Fruit fly (Drosophila melanogaster) whole organism, embryonic: ENCODE data around the gene Gr63a.

Experiments
- Bteb2 ChIP-seq: fragments of 200-800 bp; sonication (Bioruptor generic); optimal IDR thresholded peaks from 2 replicates; lab custom pipeline; 2016; ENCODE audit warnings: missing biosample characterization, missing genetic modification characterization
- CG10267 ChIP-seq: fragments of 200-800 bp; sonication (Bioruptor generic); optimal IDR thresholded peaks from 2 replicates; lab custom pipeline; 2018; ENCODE audit warnings: missing biosample characterization, mild to moderate bottlenecking, missing genetic modification characterization, moderate library complexity
- CG10462 ChIP-seq: fragments of 200-800 bp; sonication (Bioruptor generic); optimal IDR thresholded peaks from 2 replicates; lab custom pipeline; 2016; ENCODE audit warnings: missing biosample characterization, missing genetic modification characterization
- CG11504 ChIP-seq: fragments of 200-800 bp; sonication (Bioruptor generic); optimal IDR thresholded peaks from 3 replicates; lab custom pipeline; 2019; ENCODE audit warnings: missing biosample characterization, mild to moderate bottlenecking, missing genetic modification characterization, moderate library complexity
- CG13424 ChIP-seq: fragments of 200-800 bp; sonication (Bioruptor generic); optimal IDR thresholded peaks from 2 replicates; lab custom pipeline; 2019; ENCODE audit warnings: missing biosample characterization, mild to moderate bottlenecking, missing genetic modification characterization, moderate library complexity
- CG13894 ChIP-seq: fragments of 200-800 bp; sonication (Bioruptor generic); optimal IDR thresholded peaks from 3 replicates; lab custom pipeline; 2018; ENCODE audit warnings: missing biosample characterization, mild to moderate bottlenecking, missing genetic modification characterization, moderate library complexity
- CG17361 ChIP-seq: fragments of 200-800 bp; sonication (Bioruptor generic); IDR thresholded peaks from 3 replicates; pipeline ENCODE4 v1.3.6; 2022; ENCODE audit warnings: missing biosample characterization, missing genetic modification characterization
- CG17802 ChIP-seq: fragments of 200-800 bp; sonication (Bioruptor generic); optimal IDR thresholded peaks from 2 replicates; lab custom pipeline; 2018; ENCODE audit warnings: missing biosample characterization, mild to moderate bottlenecking, missing genetic modification characterization, moderate library complexity
- CG1792 ChIP-seq: fragments of 200-800 bp; sonication (Bioruptor generic); optimal IDR thresholded peaks from 2 replicates; lab custom pipeline; 2016; ENCODE audit warnings: missing biosample characterization, missing genetic modification characterization
- CG18619 ChIP-seq: fragments of 200-800 bp; sonication (Bioruptor generic); optimal IDR thresholded peaks from 3 replicates; lab custom pipeline; 2017; ENCODE audit warnings: missing biosample characterization, mild to moderate bottlenecking, missing genetic modification characterization
- CG30403 ChIP-seq: fragments of 200-800 bp; sonication (Bioruptor generic); optimal IDR thresholded peaks from 3 replicates; lab custom pipeline; 2016; ENCODE audit warnings: missing biosample characterization, missing genetic modification characterization
- CG30431 ChIP-seq: fragments of 200-800 bp; sonication (Bioruptor generic); optimal IDR thresholded peaks from 2 replicates; lab custom pipeline; 2017; ENCODE audit warnings: missing biosample characterization, missing genetic modification characterization
- CG3281 ChIP-seq: fragments of 200-800 bp; sonication (Bioruptor generic); optimal IDR thresholded peaks from 3 replicates; lab custom pipeline; 2017; ENCODE audit warnings: missing biosample characterization, mild to moderate bottlenecking, missing genetic modification characterization
- CG34224 ChIP-seq: fragments of 200-800 bp; sonication (Bioruptor generic); IDR thresholded peaks from 3 replicates; pipeline ENCODE4 v1.3.6; 2022; ENCODE audit warnings: missing biosample characterization, missing genetic modification characterization; ENCODE audit not compliant: partially characterized antibody
- CG34376 ChIP-seq: fragments of 200-800 bp; sonication (Bioruptor generic); optimal IDR thresholded peaks from 2 replicates; lab custom pipeline; 2018; ENCODE audit warnings: missing biosample characterization, mild to moderate bottlenecking, missing genetic modification characterization
- CG3995 ChIP-seq: fragments of 200-800 bp; sonication (Bioruptor generic); optimal IDR thresholded peaks from 3 replicates; lab custom pipeline; 2016; ENCODE audit warnings: missing biosample characterization, missing genetic modification characterization
- CG4424 ChIP-seq: fragments of 200-800 bp; sonication (Bioruptor generic); optimal IDR thresholded peaks from 3 replicates; lab custom pipeline; 2016; ENCODE audit warnings: missing biosample characterization, missing genetic modification characterization
- CG6689 ChIP-seq: fragments of 200-800 bp; sonication (Bioruptor generic); IDR thresholded peaks from 2 replicates; pipeline ENCODE4 v1.3.6; 2022; ENCODE audit warnings: missing biosample characterization, missing genetic modification characterization
- CG8924 ChIP-seq: fragments of 200-800 bp; optimal IDR thresholded peaks from 3 replicates; lab custom pipeline; 2019; ENCODE audit warnings: missing biosample characterization, mild to moderate bottlenecking, missing genetic modification characterization, moderate library complexity
- CkIIα-i1 ChIP-seq: fragments of 200-800 bp; sonication (Bioruptor generic); IDR thresholded peaks from 2 replicates; pipeline ENCODE4 v1.3.6; 2022; ENCODE audit warnings: missing biosample characterization, missing genetic modification characterization
- D19A ChIP-seq: fragments of 200-800 bp; optimal IDR thresholded peaks from 3 replicates; lab custom pipeline; 2019; ENCODE audit warnings: missing biosample characterization, mild to moderate bottlenecking, missing genetic modification characterization, moderate library complexity
- Dek ChIP-seq: fragments of 200-800 bp; sonication (Bioruptor generic); optimal IDR thresholded peaks from 3 replicates; lab custom pipeline; 2019; ENCODE audit warnings: missing biosample characterization, mild to moderate bottlenecking, missing genetic modification characterization, moderate library complexity
- Dip3 ChIP-seq: fragments of 200-800 bp; sonication (Bioruptor generic); optimal IDR thresholded peaks from 3 replicates; lab custom pipeline; 2016; ENCODE audit warnings: missing biosample characterization, missing genetic modification characterization
- Ets65A ChIP-seq: fragments of 200-800 bp; sonication (Bioruptor generic); peaks from one replicate; lab custom pipeline; 2016; ENCODE audit warnings: missing biosample characterization, missing genetic modification characterization
- Fer3 ChIP-seq: fragments of 200-800 bp; sonication (Bioruptor generic); optimal IDR thresholded peaks from 2 replicates; lab custom pipeline; 2018; ENCODE audit warnings: missing biosample characterization, mild to moderate bottlenecking, missing genetic modification characterization, moderate library complexity
- HLHmδ ChIP-seq: fragments of 200-800 bp; sonication (Bioruptor generic); optimal IDR thresholded peaks from 2 replicates; lab custom pipeline; 2018; ENCODE audit warnings: missing biosample characterization, mild to moderate bottlenecking, missing genetic modification characterization, moderate library complexity
- Kr ChIP-seq: fragments of 200-800 bp; sonication (Bioruptor generic); optimal IDR thresholded peaks from 2 replicates; lab custom pipeline; 2017; ENCODE audit warnings: missing biosample characterization, mild to moderate bottlenecking, missing genetic modification characterization
- Lhr ChIP-seq: fragments of 200-800 bp; sonication (Bioruptor generic); optimal IDR thresholded peaks from 3 replicates; lab custom pipeline; 2017; ENCODE audit warnings: mild to moderate bottlenecking, missing biosample characterization, missing genetic modification reagents, missing genetic modification characterization
- MBD-R2 ChIP-seq: fragments of 200-800 bp; sonication (Bioruptor generic); IDR thresholded peaks from 2 replicates; pipeline ENCODE4 v1.3.6; 2022; ENCODE audit warnings: missing biosample characterization, missing genetic modification characterization
- Med ChIP-seq: fragments of 200-800 bp; sonication (Bioruptor generic); peaks from one replicate; lab custom pipeline; 2016; ENCODE audit warnings: missing biosample characterization, missing genetic modification characterization, mild to moderate bottlenecking, inconsistent platforms, moderate library complexity
- Mrtf ChIP-seq: fragments of 200-800 bp; sonication (Bioruptor generic); IDR thresholded peaks from 3 replicates; pipeline ENCODE4 v1.3.6; 2022; ENCODE audit warnings: missing biosample characterization, missing genetic modification characterization
- Six4 ChIP-seq: fragments of 200-800 bp; sonication (Bioruptor generic); optimal IDR thresholded peaks from 2 replicates; lab custom pipeline; 2016; ENCODE audit warnings: missing biosample characterization, missing genetic modification characterization
- Sox100B ChIP-seq: fragments of 200-800 bp; sonication (Bioruptor generic); optimal IDR thresholded peaks from 3 replicates; lab custom pipeline; 2018; ENCODE audit warnings: missing biosample characterization, mild to moderate bottlenecking, missing genetic modification characterization
- aop ChIP-seq: fragments of 200-800 bp; sonication (Bioruptor generic); IDR thresholded peaks from 2 replicates; pipeline ENCODE4 v1.3.6; 2022; ENCODE audit warnings: missing biosample characterization, missing genetic modification characterization
- az2 ChIP-seq: fragments of 200-800 bp; sonication (Bioruptor generic); optimal IDR thresholded peaks from 3 replicates; lab custom pipeline; 2016; ENCODE audit warnings: missing biosample characterization, missing genetic modification characterization
- dpn ChIP-seq, 2 experiments: fragments of 200-800 bp; sonication (Bioruptor generic); optimal IDR thresholded peaks; 3 replicates each; lab custom pipeline; 2016; ENCODE audit warnings: missing biosample characterization in 2 of 2, missing genetic modification characterization in 2 of 2
- fru ChIP-seq: fragments of >200 bp; optimal IDR thresholded peaks from 2 replicates; lab custom pipeline; 2017
- fu2 ChIP-seq: fragments of 200-800 bp; sonication (Bioruptor generic); optimal IDR thresholded peaks from 2 replicates; lab custom pipeline; 2016; ENCODE audit warnings: missing biosample characterization, missing genetic modification characterization
- ken ChIP-seq: fragments of 200-800 bp; sonication (Bioruptor generic); IDR thresholded peaks from 3 replicates; pipeline ENCODE4 v1.3.6; 2022; ENCODE audit warnings: missing biosample characterization, missing genetic modification characterization
- lilli ChIP-seq: fragments of 200-800 bp; sonication (Bioruptor generic); optimal IDR thresholded peaks from 3 replicates; lab custom pipeline; 2016; ENCODE audit warnings: missing biosample characterization, missing genetic modification characterization
- nerfin-2 ChIP-seq: fragments of 200-800 bp; sonication (Bioruptor generic); IDR thresholded peaks from 2 replicates; pipeline ENCODE4 v1.3.6; 2022; ENCODE audit warnings: missing biosample characterization, missing genetic modification characterization; ENCODE audit not compliant: partially characterized antibody
- oc ChIP-seq: fragments of 200-800 bp; sonication (Bioruptor generic); optimal IDR thresholded peaks from 2 replicates; lab custom pipeline; 2018; ENCODE audit warnings: missing biosample characterization, mild to moderate bottlenecking, missing genetic modification characterization, moderate library complexity
- pan ChIP-seq, 4 experiments: fragments of >200 bp in 3 of 4; fragments of 200-800 bp in 1 of 4; sonication (Bioruptor generic) in 1 of 4; optimal IDR thresholded peaks in 3 of 4; IDR thresholded peaks in 1 of 4; 2 replicates each; pipeline versions ENCODE4 v1.3.6 to Lab custom; 2017 to 2022; ENCODE audit warnings: missing biosample characterization in 2 of 4, missing genetic modification characterization in 2 of 4, mixed read lengths in 1 of 4
- repo ChIP-seq: fragments of 200-800 bp; sonication (Bioruptor generic); optimal IDR thresholded peaks from 2 replicates; lab custom pipeline; 2016; ENCODE audit warnings: missing biosample characterization, missing genetic modification characterization
- sens ChIP-seq: fragments of 200-800 bp; sonication (Bioruptor generic); peaks from one replicate; lab custom pipeline; 2016; ENCODE audit warnings: missing biosample characterization, missing genetic modification characterization
- seq ChIP-seq: fragments of 200-800 bp; sonication (Bioruptor generic); IDR thresholded peaks from 2 replicates; pipeline ENCODE4 v1.3.6; 2022; ENCODE audit warnings: missing biosample characterization, missing genetic modification characterization
- sima ChIP-seq: fragments of 200-800 bp; sonication (Bioruptor generic); optimal IDR thresholded peaks from 2 replicates; lab custom pipeline; 2016; ENCODE audit warnings: missing biosample characterization, missing genetic modification characterization
- so ChIP-seq: fragments of 200-800 bp; sonication (Bioruptor generic); IDR thresholded peaks from 3 replicates; pipeline ENCODE4 v1.3.6; 2022; ENCODE audit warnings: missing biosample characterization, missing genetic modification characterization
- tll ChIP-seq, 2 experiments: fragments of 200-800 bp in 1 of 2; fragments of >200 bp in 1 of 2; sonication (Bioruptor generic) in 1 of 2; optimal IDR thresholded peaks; 2 replicates each; lab custom pipeline; 2017 to 2019; ENCODE audit warnings: missing biosample characterization in 2 of 2, missing genetic modification characterization in 2 of 2, mild to moderate bottlenecking in 1 of 2, moderate library complexity in 1 of 2
- z ChIP-seq: fragments of 200-800 bp; sonication (Bioruptor generic); IDR thresholded peaks from 3 replicates; pipeline ENCODE4 v1.3.6; 2022; ENCODE audit warnings: missing biosample characterization, missing genetic modification characterization

Gr63a gene

dm6 chr3L:3855194-3855980, 41.0 kb downstream of the Gr63a start (continued):
- no peak for TF ChIP-seq MBD-R2 (GFP tag; lab: Robert Waterston, UW)
- peak; percentile 58 for TF ChIP-seq Sox100B (GFP tag; lab: Kevin White, UChicago)
- TF ChIP-seq nerfin-2, result no peak
- no peak for TF ChIP-seq CG34224
- peak; percentile 69 for TF ChIP-seq az2 (GFP tag; lab: Kevin White, UChicago)
- peak; percentile 50; the same call in 1 of the 2 replicates for TF ChIP-seq seq
- TF ChIP-seq repo (GFP tag; lab: Kevin White, UChicago), result no peak
- peak in 1 of 2 experiments; percentile 28 for TF ChIP-seq dpn (GFP tag; optimal IDR thresholded peaks at IDR 0.05; lab: Kevin White, UChicago)
- peak; percentile 39 for TF ChIP-seq Med (GFP tag; lab: Kevin White, UChicago)
- no peak for TF ChIP-seq aop (GFP tag; lab: Robert Waterston, UW)
- TF ChIP-seq pan (optimal IDR thresholded peaks at IDR 0.05; lab: Kevin White, UChicago), result no peak
- no peak for TF ChIP-seq pan (GFP tag; optimal IDR thresholded peaks at IDR 0.05 in 1 of 2, IDR thresholded peaks at IDR 0.05 in 1 of 2)
- peak; percentile 6 for TF ChIP-seq CG30431 (GFP tag; lab: Kevin White, UChicago)
- TF ChIP-seq CG3281 (GFP tag; lab: Kevin White, UChicago), result no peak
- peak; percentile 32 for TF ChIP-seq Lhr
- TF ChIP-seq Kr (GFP tag; lab: Kevin White, UChicago), result no peak
- no peak for TF ChIP-seq CG17802 (tag; lab: Kevin White, UChicago)
- TF ChIP-seq Fer3 (tag; lab: Kevin White, UChicago), result no peak
- TF ChIP-seq Six4 (GFP tag; lab: Kevin White, UChicago), result peak; percentile 46
- peak; percentile 47 for TF ChIP-seq CG30403
- TF ChIP-seq CG10267, result peak; percentile 69
- TF ChIP-seq oc, result peak; percentile 61
- peak; percentile 79 for TF ChIP-seq Ets65A (GFP tag; lab: Kevin White, UChicago)
- no peak for TF ChIP-seq Dip3
- no peak for TF ChIP-seq z (GFP tag; lab: Robert Waterston, UW)
- TF ChIP-seq CG13424 (tag; lab: Kevin White, UChicago), result peak; percentile 63
- no peak for TF ChIP-seq so
- peak; percentile 54 for TF ChIP-seq CG4424
- TF ChIP-seq sens (GFP tag; lab: Kevin White, UChicago), result peak; percentile 93
- peak; percentile 21 for TF ChIP-seq CG18619 (GFP tag; lab: Kevin White, UChicago)
- no peak for TF ChIP-seq HLHmδ (GFP tag; lab: Kevin White, UChicago)
- TF ChIP-seq CG10462 (GFP tag; lab: Kevin White, UChicago), result peak; percentile 10
- TF ChIP-seq CG11504 (tag; lab: Kevin White, UChicago), result peak; percentile 62
- peak; percentile 69 for TF ChIP-seq CG13894 (tag; lab: Kevin White, UChicago)
- TF ChIP-seq CG1792 (GFP tag; lab: Kevin White, UChicago), result no peak
- no peak for TF ChIP-seq Mrtf (GFP tag; lab: Robert Waterston, UW)
- no peak for TF ChIP-seq CG3995 (GFP tag; lab: Kevin White, UChicago)
- peak in 1 of 2 experiments; percentile 94 for TF ChIP-seq tll (GFP tag; optimal IDR thresholded peaks at IDR 0.05; lab: Kevin White, UChicago)
- TF ChIP-seq fu2 (GFP tag; lab: Kevin White, UChicago), result no peak
- peak; percentile 60 for TF ChIP-seq CG8924 (tag; lab: Kevin White, UChicago)
- TF ChIP-seq D19A, result peak; percentile 63
- peak; percentile 69 for TF ChIP-seq CG6689 (GFP tag; lab: Robert Waterston, UW)
- TF ChIP-seq Bteb2 (GFP tag; lab: Kevin White, UChicago), result no peak
- TF ChIP-seq CkIIα-i1 (GFP tag; lab: Robert Waterston, UW), result no peak
- no peak for TF ChIP-seq fru (lab: Kevin White, UChicago)
- no peak for TF ChIP-seq ken (GFP tag; lab: Robert Waterston, UW)
- TF ChIP-seq CG34376 (GFP tag; lab: Kevin White, UChicago), result no peak
- peak; percentile 66; the same call in 2 of the 3 replicates for TF ChIP-seq CG17361 (GFP tag; lab: Robert Waterston, UW)
- peak; percentile 4 for TF ChIP-seq lilli (GFP tag; lab: Kevin White, UChicago)
- TF ChIP-seq sima (GFP tag; lab: Kevin White, UChicago), result no peak
- no peak for TF ChIP-seq Dek (tag; lab: Kevin White, UChicago)
